Fruit fly (Drosophila melanogaster) whole organism, embryonic: ENCODE results near the gene CG16956.
A peak's percentile ranks its signal among the peaks of the same experiment; 100 is the strongest.

Experiments
- B-H2 ChIP-seq: fragments of 200-800 bp; sonication (Bioruptor generic); optimal IDR thresholded peaks from 2 replicates; lab custom pipeline; 2018; ENCODE audit warnings: missing biosample characterization, mild to moderate bottlenecking, missing genetic modification characterization
- Bgb ChIP-seq: fragments of 200-800 bp; sonication (Bioruptor generic); IDR thresholded peaks from 2 replicates; pipeline ENCODE4 v1.3.6; 2022; ENCODE audit warnings: missing biosample characterization, missing genetic modification characterization; ENCODE audit not compliant: partially characterized antibody
- C15 ChIP-seq: fragments of 200-800 bp; sonication (Bioruptor generic); IDR thresholded peaks from 3 replicates; pipeline ENCODE4 v1.3.6; 2022; ENCODE audit warnings: missing biosample characterization, missing genetic modification characterization
- CG10267 ChIP-seq: fragments of 200-800 bp; sonication (Bioruptor generic); optimal IDR thresholded peaks from 2 replicates; lab custom pipeline; 2018; ENCODE audit warnings: missing biosample characterization, mild to moderate bottlenecking, missing genetic modification characterization, moderate library complexity
- CG10274 ChIP-seq: fragments of 200-800 bp; sonication (Bioruptor generic); optimal IDR thresholded peaks from 3 replicates; lab custom pipeline; 2017; ENCODE audit warnings: missing biosample characterization, mild to moderate bottlenecking, missing genetic modification characterization
- CG12104 ChIP-seq: fragments of 200-800 bp; sonication (Bioruptor generic); optimal IDR thresholded peaks from 3 replicates; lab custom pipeline; 2016; ENCODE audit warnings: missing biosample characterization, missing genetic modification characterization
- CG12219 ChIP-seq: fragments of 200-800 bp; sonication (Bioruptor generic); optimal IDR thresholded peaks from 3 replicates; lab custom pipeline; 2018; ENCODE audit warnings: missing biosample characterization, mild to moderate bottlenecking, missing genetic modification characterization
- CG1233 ChIP-seq: fragments of 200-800 bp; sonication (Bioruptor generic); optimal IDR thresholded peaks from 4 replicates; lab custom pipeline; 2018; ENCODE audit warnings: missing biosample characterization, mild to moderate bottlenecking, missing genetic modification characterization
- CG13287 ChIP-seq: fragments of 200-800 bp; sonication (Bioruptor generic); IDR thresholded peaks from 2 replicates; pipeline ENCODE4 v1.3.6; 2022; ENCODE audit warnings: missing biosample characterization, missing genetic modification characterization; ENCODE audit not compliant: partially characterized antibody
- CG14050 ChIP-seq: fragments of 200-800 bp; sonication (Bioruptor generic); IDR thresholded peaks from 3 replicates; pipeline ENCODE4 v1.3.6; 2022; ENCODE audit warnings: missing biosample characterization, missing genetic modification characterization
- CG15011 ChIP-seq: fragments of 200-800 bp; sonication (Bioruptor generic); optimal IDR thresholded peaks from 3 replicates; lab custom pipeline; 2018; ENCODE audit warnings: missing biosample characterization, mild to moderate bottlenecking, missing genetic modification characterization
- CG15269 ChIP-seq: fragments of 200-800 bp; sonication (Bioruptor generic); optimal IDR thresholded peaks from 2 replicates; lab custom pipeline; 2018; ENCODE audit warnings: missing biosample characterization, mild to moderate bottlenecking, missing genetic modification characterization, moderate library complexity
- CG16815 ChIP-seq: fragments of 200-800 bp; sonication (Bioruptor generic); optimal IDR thresholded peaks from 3 replicates; lab custom pipeline; 2017; ENCODE audit warnings: missing biosample characterization, mild to moderate bottlenecking, missing genetic modification characterization
- CG17612 ChIP-seq: fragments of 200-800 bp; sonication (Bioruptor generic); IDR thresholded peaks from 2 replicates; pipeline ENCODE4 v1.3.6; 2022; ENCODE audit warnings: missing biosample characterization, missing genetic modification characterization
- CG1792 ChIP-seq: fragments of 200-800 bp; sonication (Bioruptor generic); optimal IDR thresholded peaks from 2 replicates; lab custom pipeline; 2016; ENCODE audit warnings: missing biosample characterization, missing genetic modification characterization
- CG18262 ChIP-seq: fragments of 200-800 bp; optimal IDR thresholded peaks from 3 replicates; lab custom pipeline; 2019; ENCODE audit warnings: missing biosample characterization, mild to moderate bottlenecking, missing genetic modification characterization, moderate library complexity
- CG31388 ChIP-seq: fragments of 200-800 bp; sonication (Bioruptor generic); optimal IDR thresholded peaks from 2 replicates; lab custom pipeline; 2016; ENCODE audit warnings: missing biosample characterization, missing genetic modification characterization
- CG33557 ChIP-seq: fragments of 200-800 bp; sonication (Bioruptor generic); optimal IDR thresholded peaks from 2 replicates; lab custom pipeline; 2019; ENCODE audit warnings: missing biosample characterization, mild to moderate bottlenecking, missing genetic modification characterization, moderate library complexity
- CG7372 ChIP-seq: fragments of 200-800 bp; sonication (Bioruptor generic); IDR thresholded peaks from 2 replicates; pipeline ENCODE4 v1.3.6; 2022; ENCODE audit warnings: missing biosample characterization, missing genetic modification characterization
- CG7839 ChIP-seq: fragments of 200-800 bp; sonication (Bioruptor generic); optimal IDR thresholded peaks from 3 replicates; lab custom pipeline; 2018; ENCODE audit warnings: missing biosample characterization, mild to moderate bottlenecking, missing genetic modification characterization, moderate library complexity
- CG8089 ChIP-seq: fragments of 200-800 bp; sonication (Bioruptor generic); optimal IDR thresholded peaks from 3 replicates; lab custom pipeline; 2016; ENCODE audit warnings: missing biosample characterization, missing genetic modification characterization
- CG8359 ChIP-seq: fragments of 200-800 bp; sonication (Bioruptor generic); optimal IDR thresholded peaks from 2 replicates; lab custom pipeline; 2017; ENCODE audit warnings: missing biosample characterization, mild to moderate bottlenecking, missing genetic modification characterization, borderline replicate concordance
- Dfd ChIP-seq, 2 experiments: fragments of >200 bp; optimal IDR thresholded peaks; 2 replicates each; lab custom pipeline; 2017; ENCODE audit warnings: missing biosample characterization in 2 of 2, missing genetic modification characterization in 2 of 2
- Hr78 ChIP-seq, 2 experiments: fragments of 200-800 bp in 1 of 2; fragments of >200 bp in 1 of 2; sonication (Bioruptor generic) in 1 of 2; optimal IDR thresholded peaks; 2 replicates each; lab custom pipeline; 2017 to 2019; ENCODE audit warnings: missing biosample characterization in 2 of 2, missing genetic modification characterization in 2 of 2, mild to moderate bottlenecking in 1 of 2, moderate library complexity in 1 of 2
- Hsf ChIP-seq: fragments of 200-800 bp; sonication (Bioruptor generic); optimal IDR thresholded peaks from 3 replicates; lab custom pipeline; 2016; ENCODE audit warnings: missing biosample characterization, missing genetic modification characterization
- NFAT ChIP-seq: fragments of 200-800 bp; sonication (Bioruptor generic); IDR thresholded peaks from 2 replicates; pipeline ENCODE4 v1.3.6; 2022; ENCODE audit warnings: missing biosample characterization, missing genetic modification characterization
- Nf-YA ChIP-seq: fragments of 200-800 bp; sonication (Bioruptor generic); IDR thresholded peaks from 2 replicates; pipeline ENCODE4 v1.3.6; 2022; ENCODE audit warnings: missing biosample characterization, missing genetic modification characterization
- Ptx1 ChIP-seq: fragments of 200-800 bp; sonication (Bioruptor generic); IDR thresholded peaks from 2 replicates; pipeline ENCODE4 v1.3.6; 2022; ENCODE audit warnings: missing biosample characterization, missing genetic modification characterization
- Ssrp ChIP-seq: fragments of 200-800 bp; sonication (Bioruptor generic); optimal IDR thresholded peaks from 2 replicates; lab custom pipeline; 2018; ENCODE audit warnings: missing biosample characterization, mild to moderate bottlenecking, missing genetic modification characterization, moderate library complexity
- Vsx1 ChIP-seq: fragments of 200-800 bp; sonication (Bioruptor generic); optimal IDR thresholded peaks from 2 replicates; lab custom pipeline; 2017; ENCODE audit warnings: missing biosample characterization, mild to moderate bottlenecking, missing genetic modification characterization, missing genetic modification reagents
- YL-1 ChIP-seq: fragments of 200-800 bp; sonication (Bioruptor generic); optimal IDR thresholded peaks from 3 replicates; lab custom pipeline; 2017; ENCODE audit warnings: missing biosample characterization, mild to moderate bottlenecking, missing genetic modification characterization
- ac ChIP-seq: fragments of 200-800 bp; sonication (Bioruptor generic); optimal IDR thresholded peaks from 3 replicates; lab custom pipeline; 2017; ENCODE audit warnings: missing biosample characterization, mild to moderate bottlenecking, missing genetic modification characterization
- cg ChIP-seq: fragments of 200-800 bp; sonication (Bioruptor generic); optimal IDR thresholded peaks from 3 replicates; lab custom pipeline; 2019; ENCODE audit warnings: missing biosample characterization, mild to moderate bottlenecking, missing genetic modification characterization, moderate library complexity
- chif ChIP-seq, 2 experiments: fragments of 200-800 bp; sonication (Bioruptor generic); optimal IDR thresholded peaks; 3 replicates each; lab custom pipeline; 2016; ENCODE audit warnings: missing biosample characterization in 2 of 2, missing genetic modification characterization in 2 of 2
- crol ChIP-seq: fragments of 200-800 bp; sonication (Bioruptor generic); IDR thresholded peaks from 2 replicates; pipeline ENCODE4 v1.3.6; 2022; ENCODE audit warnings: missing biosample characterization, missing genetic modification characterization
- emc ChIP-seq: fragments of 200-800 bp; sonication (Bioruptor generic); optimal IDR thresholded peaks from 2 replicates; lab custom pipeline; 2016; ENCODE audit warnings: missing biosample characterization, missing genetic modification characterization
- ems ChIP-seq: fragments of 200-800 bp; sonication (Bioruptor generic); optimal IDR thresholded peaks from 3 replicates; lab custom pipeline; 2016; ENCODE audit warnings: missing biosample characterization, missing genetic modification characterization
- gcm2 ChIP-seq: fragments of 200-800 bp; sonication (Bioruptor generic); optimal IDR thresholded peaks from 2 replicates; lab custom pipeline; 2016; ENCODE audit warnings: missing biosample characterization, missing genetic modification characterization
- hbn ChIP-seq: fragments of 200-800 bp; sonication (Bioruptor generic); IDR thresholded peaks from 2 replicates; pipeline ENCODE4 v1.3.6; 2022; ENCODE audit warnings: missing biosample characterization, missing genetic modification characterization; ENCODE audit not compliant: partially characterized antibody
- jumu ChIP-seq: fragments of 200-800 bp; sonication (Bioruptor generic); optimal IDR thresholded peaks from 3 replicates; lab custom pipeline; 2016; ENCODE audit warnings: missing biosample characterization, missing genetic modification characterization
- pros ChIP-seq: fragments of 200-800 bp; sonication (Bioruptor generic); optimal IDR thresholded peaks from 3 replicates; lab custom pipeline; 2019; ENCODE audit warnings: missing biosample characterization, mild to moderate bottlenecking, missing genetic modification characterization, moderate library complexity
- pzg ChIP-seq: fragments of 200-800 bp; sonication (Bioruptor generic); optimal IDR thresholded peaks from 3 replicates; lab custom pipeline; 2018; ENCODE audit warnings: missing biosample characterization, mild to moderate bottlenecking, missing genetic modification characterization, moderate library complexity
- ro ChIP-seq: fragments of 200-800 bp; sonication (Bioruptor generic); IDR thresholded peaks from 2 replicates; pipeline ENCODE4 v1.3.6; 2022; ENCODE audit warnings: missing biosample characterization, missing genetic modification characterization
- tap ChIP-seq: fragments of 200-800 bp; optimal IDR thresholded peaks from 3 replicates; lab custom pipeline; 2019; ENCODE audit warnings: missing biosample characterization, mild to moderate bottlenecking, missing genetic modification characterization, moderate library complexity
- vfl ChIP-seq: fragments of 200-800 bp; sonication (Bioruptor generic); optimal IDR thresholded peaks from 2 replicates; lab custom pipeline; 2016; ENCODE audit warnings: missing biosample characterization, missing genetic modification characterization
- wek ChIP-seq: fragments of 200-800 bp; sonication (Bioruptor generic); optimal IDR thresholded peaks from 3 replicates; lab custom pipeline; 2018; ENCODE audit warnings: missing biosample characterization, mild to moderate bottlenecking, missing genetic modification characterization, moderate library complexity
- z ChIP-seq: fragments of 200-800 bp; sonication (Bioruptor generic); IDR thresholded peaks from 3 replicates; pipeline ENCODE4 v1.3.6; 2022; ENCODE audit warnings: missing biosample characterization, missing genetic modification characterization
- zen2 ChIP-seq: fragments of 200-800 bp; sonication (Bioruptor generic); IDR thresholded peaks from 3 replicates; pipeline ENCODE4 v1.3.6; 2022; ENCODE audit warnings: missing biosample characterization, missing genetic modification characterization; ENCODE audit not compliant: partially characterized antibody

The CG16956 gene

DNA sequence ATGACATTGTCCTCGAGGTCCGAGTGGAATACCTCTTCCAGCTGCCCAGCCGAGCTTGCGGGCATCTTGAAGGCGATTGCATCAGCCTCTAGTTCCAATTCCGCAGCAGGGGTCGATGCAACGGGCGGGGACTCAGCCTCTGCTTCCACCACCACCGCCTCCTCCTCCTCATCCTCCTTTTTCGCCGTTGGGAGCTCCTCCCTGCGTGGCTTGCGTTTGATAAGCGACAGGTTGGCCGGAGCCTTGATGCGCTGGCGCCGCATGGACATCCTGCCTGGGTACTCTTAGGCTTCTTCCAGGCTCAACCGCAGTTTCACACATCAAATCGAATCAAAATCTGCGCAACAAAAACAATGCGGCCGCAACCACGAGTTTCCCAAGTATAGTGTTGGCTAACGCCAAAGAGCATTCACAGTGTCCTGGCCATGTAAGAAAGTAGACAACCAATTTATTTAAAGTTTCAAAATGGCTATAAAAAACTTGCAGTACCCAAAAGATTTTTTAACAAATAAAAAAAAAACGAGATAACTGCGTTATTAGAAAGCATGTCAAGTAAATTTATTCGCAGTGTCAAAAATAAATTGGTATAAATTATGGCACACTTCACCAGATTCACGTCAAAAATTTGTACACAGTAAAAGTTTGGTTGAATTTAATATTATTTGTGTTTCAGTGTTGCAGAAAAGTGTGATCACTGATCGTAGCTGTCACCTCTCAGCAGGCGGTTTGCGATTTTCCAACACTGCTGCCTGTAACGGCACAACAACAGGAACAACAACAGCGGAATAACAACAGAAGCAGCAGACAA is 40.7 kb downstream of the CG16956 start, which contains the start of the genes Bdp1 and CG6565 (continued):
- TF ChIP-seq Hr78 (GFP tag; optimal IDR thresholded peaks at IDR 0.05; lab: Kevin White, UChicago): no peak
- 0 out of 2 replicates have a peak, but pooled peaks have one; percentile 19 for TF ChIP-seq Bgb (GFP tag; lab: Robert Waterston, UW)
- peak; percentile 99 for TF ChIP-seq CG16815 (GFP tag; lab: Kevin White, UChicago)
- TF ChIP-seq ems (GFP tag; lab: Kevin White, UChicago): peak; percentile 98
- TF ChIP-seq Ssrp (tag; lab: Kevin White, UChicago): peak; percentile 98
- TF ChIP-seq gcm2 (GFP tag; lab: Kevin White, UChicago): peak; percentile 97
- TF ChIP-seq B-H2 (GFP tag; lab: Kevin White, UChicago): peak; percentile 95
- peak; percentile 96 for TF ChIP-seq CG1233 (GFP tag; lab: Kevin White, UChicago)
- TF ChIP-seq Nf-YA: peak; percentile 80
- TF ChIP-seq CG1792 (GFP tag; lab: Kevin White, UChicago): peak; percentile 97
- peak; percentile 87 for TF ChIP-seq Vsx1 (GFP tag; lab: Kevin White, UChicago)
- TF ChIP-seq CG7839: peak; percentile 97
- no peak for TF ChIP-seq cg
- peak; percentile 49 for TF ChIP-seq pzg (GFP tag; lab: Kevin White, UChicago)
- TF ChIP-seq emc: peak; percentile 93
- peak; percentile 98 to 99 for TF ChIP-seq chif (GFP tag; optimal IDR thresholded peaks at IDR 0.05; lab: Kevin White, UChicago)
- no peak for TF ChIP-seq hbn (GFP tag; lab: Robert Waterston, UW)
- TF ChIP-seq CG13287 (GFP tag; lab: Robert Waterston, UW): peak; percentile 44; the same call in 1 of the 2 replicates
- peak; percentile 96 for TF ChIP-seq CG15269 (tag; lab: Kevin White, UChicago)
- peak; percentile 88 for TF ChIP-seq CG10274 (GFP tag; lab: Kevin White, UChicago)
- TF ChIP-seq CG12104 (GFP tag; lab: Kevin White, UChicago): peak; percentile 98
- TF ChIP-seq CG12219: peak; percentile 82
- peak; percentile 96 for TF ChIP-seq CG7372 (GFP tag; lab: Robert Waterston, UW)
- TF ChIP-seq Ptx1 (GFP tag; lab: Robert Waterston, UW): peak; percentile 98
- no peak for TF ChIP-seq zen2
- TF ChIP-seq CG10267 (tag; lab: Kevin White, UChicago): peak; percentile 100
- TF ChIP-seq YL-1 (GFP tag; lab: Kevin White, UChicago): peak; percentile 94
- peak; percentile 45 for TF ChIP-seq pros
- TF ChIP-seq vfl (GFP tag; lab: Kevin White, UChicago): peak; percentile 97
- TF ChIP-seq z (GFP tag; lab: Robert Waterston, UW): 0 out of 3 replicates have a peak, but pooled peaks have one; percentile 34
- TF ChIP-seq ac: peak; percentile 84
- TF ChIP-seq tap: peak; percentile 75
- TF ChIP-seq CG18262 (tag; lab: Kevin White, UChicago): peak; percentile 95
- TF ChIP-seq CG14050: peak; percentile 92
- peak; percentile 88 for TF ChIP-seq CG17612 (GFP tag; lab: Robert Waterston, UW)
- peak; percentile 68 for TF ChIP-seq wek (GFP tag; lab: Kevin White, UChicago)
- TF ChIP-seq CG8359 (GFP tag; lab: Kevin White, UChicago): peak; percentile 77
- peak; percentile 86 for TF ChIP-seq C15 (GFP tag; lab: Robert Waterston, UW)
- TF ChIP-seq CG33557 (GFP tag; lab: Kevin White, UChicago): peak; percentile 96
- TF ChIP-seq ro: peak; percentile 90
- peak; percentile 95 for TF ChIP-seq CG31388 (GFP tag; lab: Kevin White, UChicago)
- peak; percentile 99 for TF ChIP-seq jumu
- no peak for TF ChIP-seq Dfd (GFP tag; optimal IDR thresholded peaks at IDR 0.05; lab: Kevin White, UChicago)
- TF ChIP-seq CG8089 (GFP tag; lab: Kevin White, UChicago): peak; percentile 98
- peak; percentile 94 for TF ChIP-seq crol
- TF ChIP-seq NFAT (GFP tag; lab: Robert Waterston, UW): peak; percentile 90
- TF ChIP-seq CG15011 (GFP tag; lab: Kevin White, UChicago): peak; percentile 94
- peak; percentile 99 for TF ChIP-seq Hsf (GFP tag; lab: Kevin White, UChicago)
